Fruit fly (Drosophila melanogaster) whole organism, embryonic: Measurements from ENCODE around the gene mmd.

Source experiments
- BEAF-32 ChIP-seq: fragments of 200-800 bp; sonication (Bioruptor generic); optimal IDR thresholded peaks from 3 replicates; lab custom pipeline; 2017; ENCODE audit warnings: missing biosample characterization, missing genetic modification characterization, mild to moderate bottlenecking, moderate library complexity, missing genetic modification reagents
- CG15696 ChIP-seq: fragments of 200-800 bp; sonication (Bioruptor generic); optimal IDR thresholded peaks from 2 replicates; lab custom pipeline; 2019; ENCODE audit warnings: missing biosample characterization, mild to moderate bottlenecking, missing genetic modification characterization, moderate library complexity
- CG2116 ChIP-seq: fragments of 200-800 bp; sonication (Bioruptor generic); optimal IDR thresholded peaks from 3 replicates; lab custom pipeline; 2018; ENCODE audit warnings: missing biosample characterization, mild to moderate bottlenecking, missing genetic modification characterization
- CG6854 ChIP-seq: fragments of 200-800 bp; sonication (Bioruptor generic); optimal IDR thresholded peaks from 3 replicates; lab custom pipeline; 2017; ENCODE audit warnings: missing biosample characterization, mild to moderate bottlenecking, missing genetic modification characterization
- HLHmδ ChIP-seq: fragments of 200-800 bp; sonication (Bioruptor generic); optimal IDR thresholded peaks from 2 replicates; lab custom pipeline; 2018; ENCODE audit warnings: missing biosample characterization, mild to moderate bottlenecking, missing genetic modification characterization, moderate library complexity
- NfI ChIP-seq: fragments of 200-800 bp; sonication (Bioruptor generic); optimal IDR thresholded peaks from 3 replicates; lab custom pipeline; 2018; ENCODE audit warnings: missing biosample characterization, mild to moderate bottlenecking, missing genetic modification characterization, moderate library complexity
- cwo ChIP-seq: fragments of 200-800 bp; sonication (Bioruptor generic); optimal IDR thresholded peaks from 3 replicates; lab custom pipeline; 2017; ENCODE audit warnings: missing biosample characterization, missing genetic modification characterization, mild to moderate bottlenecking, moderate library complexity, missing genetic modification reagents
- h ChIP-seq: fragments of >200 bp; optimal IDR thresholded peaks from 2 replicates; lab custom pipeline; 2017
- prd ChIP-seq, 3 experiments: fragments of >200 bp in 2 of 3; fragments of 200-800 bp in 1 of 3; sonication (Bioruptor generic) in 1 of 3; optimal IDR thresholded peaks in 2 of 3; IDR thresholded peaks in 1 of 3; 2 replicates in 2 of 3; 3 replicates in 1 of 3; pipeline versions ENCODE4 v1.3.6 to Lab custom; 2017 to 2022; ENCODE audit warnings: missing biosample characterization in 1 of 3, missing genetic modification characterization in 1 of 3

- TF ChIP-seq h (lab: Kevin White, UChicago) (no peak), CG6854 (no peak), NfI (GFP tag; lab: Kevin White, UChicago) (no peak), HLHmδ (GFP tag; lab: Kevin White, UChicago) (no peak), CG2116 (GFP tag; lab: Kevin White, UChicago) (peak; percentile 40), cwo (GFP tag; lab: Kevin White, UChicago) (no peak), CG15696 (tag; lab: Kevin White, UChicago) (no peak), BEAF-32 (GFP tag; lab: Kevin White, UChicago) (peak; percentile 82), prd (optimal IDR thresholded peaks at IDR 0.05; lab: Kevin White, UChicago) (no peak), prd (GFP tag; IDR thresholded peaks at IDR 0.05; lab: Robert Waterston, UW) (no peak)
Measured at dm6 chrX:15991618-15992526, 18.9 kb upstream of the mmd start, which contains the start of the genes CG46312, eIF5 and exd.
